Worm (Caenorhabditis elegans): Measurements from ENCODE around the gene F49C5.16.

F49C5.16 gene

ce11 chrII:12577754-12578153, 30.1 kb downstream of the F49C5.16 start, which contains the start of gene clec-8:
clec-8 (minus strand) TSS chrII:12578061.
- no peak for TF ChIP-seq sea-1 (GFP tag; conservative IDR thresholded peaks at IDR 0.05)
- TF ChIP-seq F13C5.2 (tag; optimal IDR thresholded peaks at IDR 0.05) = no peak
- no peak for TF ChIP-seq tbx-37 (GFP tag; conservative IDR thresholded peaks at IDR 0.05)
- no peak for TF ChIP-seq ets-7 (tag; optimal IDR thresholded peaks at IDR 0.05)
- no peak for TF ChIP-seq hnd-1 (tag; optimal IDR thresholded peaks at IDR 0.05)
- no peak for TF ChIP-seq hmg-4 (GFP tag; optimal IDR thresholded peaks at IDR 0.05)
- TF ChIP-seq hmbx-1 (tag; optimal IDR thresholded peaks at IDR 0.05) = no peak
- no peak for TF ChIP-seq B0310.2 (tag; optimal IDR thresholded peaks at IDR 0.05)
- no peak for TF ChIP-seq ceh-13 (GFP tag; optimal IDR thresholded peaks at IDR 0.05)
- no peak for TF ChIP-seq ama-1 (optimal IDR thresholded peaks at IDR 0.05)
- TF ChIP-seq tra-4 (tag; optimal IDR thresholded peaks at IDR 0.05) = no peak
- TF ChIP-seq flt-1 (GFP tag; IDR thresholded peaks at IDR 0.05) = no peak
- TF ChIP-seq scrt-1 (GFP tag; IDR thresholded peaks at IDR 0.05) = no peak
- no peak for TF ChIP-seq ceh-36 (tag; optimal IDR thresholded peaks at IDR 0.05)
- no peak for TF ChIP-seq tbx-11 (GFP tag; IDR thresholded peaks at IDR 0.05)
- TF ChIP-seq aly-1 (tag; optimal IDR thresholded peaks at IDR 0.05) = no peak
- no peak for TF ChIP-seq pes-1 (GFP tag; IDR thresholded peaks at IDR 0.05)

ce11 chrII:12580952-12581351, 33.3 kb downstream of the F49C5.16 start, which contains the start of gene clec-4:
clec-4 (minus strand) TSS chrII:12581113.
- TF ChIP-seq ceh-13 (GFP tag; optimal IDR thresholded peaks at IDR 0.05) = no peak
- TF ChIP-seq flt-1 (GFP tag; IDR thresholded peaks at IDR 0.05) = no peak
- TF ChIP-seq hmbx-1 (tag; optimal IDR thresholded peaks at IDR 0.05) = no peak
- TF ChIP-seq tbx-37 (GFP tag; conservative IDR thresholded peaks at IDR 0.05) = no peak
- TF ChIP-seq ceh-36 (tag; optimal IDR thresholded peaks at IDR 0.05) = no peak
- no peak for TF ChIP-seq ama-1 (optimal IDR thresholded peaks at IDR 0.05)
- TF ChIP-seq aly-1 (tag; optimal IDR thresholded peaks at IDR 0.05) = no peak
- no peak for TF ChIP-seq F13C5.2 (tag; optimal IDR thresholded peaks at IDR 0.05)
- TF ChIP-seq tbx-11 (GFP tag; IDR thresholded peaks at IDR 0.05) = no peak
- no peak for TF ChIP-seq ets-7 (tag; optimal IDR thresholded peaks at IDR 0.05)
- TF ChIP-seq hnd-1 (tag; optimal IDR thresholded peaks at IDR 0.05) = no peak
- no peak for TF ChIP-seq tra-4 (tag; optimal IDR thresholded peaks at IDR 0.05)
- TF ChIP-seq hmg-4 (GFP tag; optimal IDR thresholded peaks at IDR 0.05) = no peak

Data from whole organism, early embryonic.